Fruit fly (Drosophila melanogaster) ovary, adult (tissue): ENCODE measurements around the gene Arl4.
A peak's percentile ranks its signal among the peaks of the same experiment; 100 is the strongest.

Source experiments
- CG17801 ChIP-seq: fragments of 200-800 bp; optimal IDR thresholded peaks from 2 replicates; lab custom pipeline; 2019; ENCODE audit warnings: missing biosample characterization, mild to moderate bottlenecking, missing genetic modification characterization, moderate library complexity; ENCODE audit not compliant: partially characterized antibody

Arl4 gene

dm6 chr4:179062-179919 is at the start of gene Arl4:
TSS of gene Arl4 (minus strand) at chr4:179389.
- TF ChIP-seq CG17801 (GFP tag; lab: Kevin White, UChicago) = peak; percentile 3

DNA sequence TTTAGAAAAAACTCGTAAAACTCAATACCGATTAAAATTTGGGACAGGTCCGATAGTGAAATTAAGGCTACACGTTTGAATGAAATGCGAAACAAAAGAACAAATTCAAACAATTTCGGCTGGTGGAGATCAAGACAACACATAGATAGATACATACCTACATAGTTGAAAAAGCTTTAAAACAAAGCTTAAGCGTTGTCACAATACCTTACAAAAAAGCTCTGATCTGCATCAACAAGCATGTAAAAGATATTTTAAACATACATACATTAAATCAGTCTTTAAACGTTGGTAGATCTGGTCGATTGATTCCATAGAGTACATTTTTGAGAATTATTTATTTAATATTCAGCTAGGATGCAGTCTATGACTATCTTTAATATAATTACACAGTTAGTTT is 48.5 kb upstream of the Arl4 start, which contains the start of the genes CG31999 and yellow-h:
CG31999 (minus strand) TSS at position 101 of the 400 bp plus-strand sequence.
yellow-h (plus strand) TSS at position 275 of the 400 bp plus-strand sequence.
- TF ChIP-seq CG17801 (GFP tag; lab: Kevin White, UChicago) = no peak

DNA sequence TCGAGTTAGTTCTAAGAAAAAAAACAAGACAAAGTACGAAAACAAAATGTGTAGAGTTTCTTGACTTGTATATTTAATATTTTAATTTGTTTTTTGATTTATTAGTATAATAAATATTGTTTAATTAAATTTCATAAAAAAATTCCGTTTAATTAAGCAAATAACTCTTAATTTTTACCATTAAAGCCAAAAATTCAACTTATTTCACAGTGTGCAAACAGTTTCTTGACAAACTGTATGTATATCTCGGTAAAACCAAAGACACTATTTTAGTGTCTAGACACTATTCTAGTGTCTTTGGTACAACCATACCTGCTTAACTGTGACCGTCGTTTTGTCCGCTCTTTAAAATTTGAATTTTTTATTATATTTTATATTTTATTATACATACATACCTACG is 47.6 kb upstream of the Arl4 start:
- no peak for TF ChIP-seq CG17801 (GFP tag; lab: Kevin White, UChicago)

DNA sequence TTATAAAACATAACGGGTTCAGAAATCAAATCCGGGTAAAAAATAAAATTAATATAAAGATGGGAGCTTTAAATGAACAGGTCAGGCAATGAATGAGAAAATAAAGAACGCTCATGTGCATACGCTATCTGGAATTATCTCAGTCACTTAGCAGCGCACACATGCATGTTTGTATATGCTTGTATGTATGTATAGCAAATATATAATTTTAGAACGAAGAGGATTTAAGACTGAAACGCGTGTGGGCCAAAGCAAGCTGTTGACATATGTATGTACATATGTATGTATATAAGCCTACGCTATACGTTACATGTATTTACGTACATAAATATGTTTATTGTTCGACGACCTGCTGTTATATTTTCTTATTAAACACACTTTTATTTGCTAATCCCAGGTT is 46.6 kb upstream of the Arl4 start:
- no peak for TF ChIP-seq CG17801 (GFP tag; lab: Kevin White, UChicago)

dm6 chr4:210011-210649 is 30.9 kb upstream of the Arl4 start, which contains the start of gene Crk:
TSS of gene Crk (plus strand) at chr4:210224.
- TF ChIP-seq CG17801 (GFP tag; lab: Kevin White, UChicago) = no peak

DNA sequence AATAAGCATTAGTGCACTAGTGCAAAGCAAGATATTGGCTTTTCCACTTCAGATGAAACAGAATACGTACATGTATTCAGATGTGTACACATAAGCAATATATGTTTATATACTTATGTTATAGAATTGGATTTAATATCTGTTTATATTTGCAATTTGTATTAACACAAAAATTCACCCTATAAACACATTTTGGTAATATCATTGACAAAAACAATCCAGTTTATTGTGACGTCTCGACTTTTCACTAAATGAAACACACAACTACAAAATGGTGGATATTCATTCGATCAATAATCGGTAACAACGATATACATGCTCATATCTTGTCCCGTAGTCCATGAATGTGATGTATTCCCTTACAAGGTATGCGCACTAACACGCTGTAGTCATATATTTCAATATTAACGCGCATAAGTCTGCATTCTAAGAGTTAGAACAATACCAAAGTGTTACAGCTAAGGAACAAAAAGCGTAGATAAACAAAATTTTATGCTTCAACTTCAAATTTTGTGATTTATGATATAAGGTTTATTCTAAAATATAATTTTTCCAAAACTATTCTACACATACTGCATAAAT is 26.6 kb upstream of the Arl4 start, which contains the start of gene CG31998:
CG31998 (minus strand) TSS at position 275 of the 582 bp plus-strand sequence.
- peak; percentile 22 for TF ChIP-seq CG17801 (GFP tag; lab: Kevin White, UChicago)

DNA sequence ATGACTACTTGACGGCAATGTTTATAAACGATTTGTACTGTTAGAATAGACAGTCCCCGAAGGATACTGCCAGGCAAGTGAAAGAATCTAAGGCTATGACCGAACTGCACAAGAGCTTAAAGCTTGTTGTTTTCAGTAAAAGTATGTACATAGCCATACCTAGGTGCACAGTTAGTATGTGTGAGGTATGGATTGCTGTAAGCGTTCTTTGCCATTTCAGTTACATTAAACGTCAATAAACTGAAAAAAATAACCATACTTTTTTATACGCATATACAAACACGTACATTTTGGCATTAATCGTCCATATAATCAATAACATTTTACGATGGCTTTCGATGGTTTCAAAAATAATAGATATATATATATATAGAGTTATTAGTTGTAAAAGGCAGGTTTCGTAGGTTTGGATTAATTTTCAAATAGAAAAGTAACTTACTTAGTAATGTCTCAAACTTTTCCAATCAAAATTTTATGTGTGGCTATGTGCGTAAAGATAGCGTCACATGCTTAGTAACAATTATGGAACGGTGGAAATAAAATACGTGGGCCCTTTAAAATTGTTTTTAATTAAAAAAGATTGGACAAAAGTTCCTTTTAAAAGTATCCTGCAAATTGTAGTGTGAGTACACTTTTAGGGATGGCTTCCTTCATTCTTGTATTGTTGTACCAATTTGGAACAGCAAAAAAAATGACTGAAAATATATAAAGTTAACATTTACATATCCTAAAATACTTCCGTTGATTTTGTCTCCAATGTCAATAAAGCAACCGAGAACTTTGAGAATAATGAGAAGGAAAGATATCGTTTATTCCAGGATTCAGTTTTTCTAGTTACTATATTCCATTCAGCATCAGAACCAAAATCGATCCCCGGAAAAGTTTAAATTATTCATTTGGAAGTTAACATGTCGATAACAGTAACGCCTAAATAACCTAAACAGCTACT is 14.5 kb upstream of the Arl4 start, which contains the start of gene Abcd1:
Abcd1 (minus strand) TSS at position 444 of the 949 bp plus-strand sequence.
- TF ChIP-seq CG17801 (GFP tag; lab: Kevin White, UChicago) = peak; percentile 47

DNA sequence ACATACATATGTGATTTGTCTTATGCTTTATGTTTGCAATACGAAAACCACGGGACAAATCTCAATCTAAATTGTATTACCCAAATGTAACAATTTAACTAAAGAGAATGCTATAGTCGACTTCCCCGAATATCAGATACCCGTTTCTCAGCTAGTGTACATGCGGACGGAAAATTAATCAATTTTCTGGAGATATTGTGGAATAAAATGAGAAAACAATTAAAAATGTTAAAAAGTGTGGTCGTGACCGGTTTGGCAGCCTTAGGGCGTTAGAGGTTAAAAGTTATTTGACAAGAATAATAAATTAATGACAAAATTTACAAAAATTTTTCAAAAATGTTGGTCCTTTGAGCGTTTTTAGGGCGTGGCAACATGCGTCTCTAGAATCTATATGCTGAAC is 13.4 kb upstream of the Arl4 start:
- no peak for TF ChIP-seq CG17801 (GFP tag; lab: Kevin White, UChicago)

DNA sequence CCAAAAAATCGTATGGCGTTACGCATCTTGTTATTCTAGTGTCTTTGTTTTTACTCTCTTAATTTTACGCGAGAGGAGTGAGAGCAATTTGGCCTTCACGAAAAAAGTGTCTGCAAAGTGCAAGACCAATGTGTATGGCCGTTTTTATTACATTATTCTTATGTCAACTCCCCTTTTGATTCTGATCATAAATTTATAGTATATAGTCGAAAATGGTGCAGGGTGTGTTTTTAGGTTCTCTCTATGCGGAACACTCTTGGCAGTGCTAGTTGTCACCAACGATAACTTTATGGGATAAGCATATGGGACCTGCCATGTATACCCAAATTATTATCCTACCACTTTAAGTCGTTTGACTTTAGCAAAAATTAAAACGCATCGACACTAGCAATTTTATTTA is 4.5 kb upstream of the Arl4 start:
- TF ChIP-seq CG17801 (GFP tag; lab: Kevin White, UChicago) = no peak

DNA sequence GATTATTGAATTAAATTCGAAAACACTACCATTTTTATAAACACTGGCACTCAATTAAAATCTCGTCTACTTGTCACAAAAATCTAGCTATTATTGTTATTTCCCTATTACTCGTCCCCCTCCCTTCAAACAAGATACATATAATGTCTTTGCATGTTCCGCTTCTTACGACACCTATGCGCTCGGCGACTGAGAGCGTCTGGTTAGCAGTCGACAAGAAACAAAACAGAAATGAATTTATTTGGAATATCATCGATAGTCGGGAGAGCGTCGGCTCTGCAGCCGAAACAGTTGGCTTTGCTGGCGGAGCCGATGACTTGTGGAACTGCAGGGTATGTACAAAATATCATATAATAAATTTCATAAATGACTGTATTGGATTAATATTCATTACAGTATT is 2.5 kb upstream of the Arl4 start:
- no peak for TF ChIP-seq CG17801 (GFP tag; lab: Kevin White, UChicago)

dm6 chr4:180780-181179 is 1.6 kb upstream of the Arl4 start:
- no peak for TF ChIP-seq CG17801 (GFP tag; lab: Kevin White, UChicago)

DNA sequence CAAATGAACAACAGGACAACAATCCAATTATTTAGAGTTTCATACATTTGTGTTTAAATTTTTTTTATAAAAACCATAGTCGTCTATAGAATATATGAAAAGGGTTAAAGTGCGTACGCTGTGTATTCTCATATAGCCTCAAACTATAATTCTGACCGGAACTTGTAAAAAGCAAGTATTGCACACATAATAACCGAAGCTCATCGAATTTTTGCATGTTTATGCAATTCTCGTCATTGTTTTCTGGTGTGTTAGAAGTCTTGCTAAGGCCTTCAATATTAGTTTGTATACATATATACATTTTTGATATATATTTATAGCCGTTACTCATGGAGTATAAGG is 702 bp upstream of the Arl4 start:
- no peak for TF ChIP-seq CG17801 (GFP tag; lab: Kevin White, UChicago)

DNA sequence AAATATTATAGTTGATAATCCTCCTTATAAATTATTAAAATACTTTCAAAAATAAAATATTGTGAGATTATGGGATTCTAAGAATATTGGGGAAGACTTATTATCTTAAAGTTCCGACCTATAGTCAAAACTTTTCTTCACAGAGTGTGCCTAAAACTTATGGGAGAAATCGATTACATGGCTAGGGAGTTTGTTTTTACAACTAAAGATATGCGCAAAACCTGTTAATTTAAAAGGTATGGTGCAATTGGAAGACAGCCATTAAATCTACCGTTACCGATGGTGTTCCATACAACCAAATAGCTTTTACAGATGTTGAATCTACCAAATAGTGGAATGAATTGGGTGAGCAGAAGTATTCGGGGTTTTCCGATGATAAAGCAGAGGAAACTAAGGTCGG is 3.9 kb downstream of the Arl4 start, which contains the start of gene CG33978:
CG33978 (minus strand) TSS at position 395 of the 400 bp plus-strand sequence.
- TF ChIP-seq CG17801 (GFP tag; lab: Kevin White, UChicago) = no peak

- no peak for TF ChIP-seq CG17801 (GFP tag; lab: Kevin White, UChicago)
Measured at dm6 chr4:174526-174925, 4.7 kb downstream of the Arl4 start.
